Worm (Caenorhabditis elegans) whole organism, L1 larva: ENCODE results near the gene C14F11.4.

ENCODE experiments used
- C34B4.2 ChIP-seq: sonication (generic microtip); optimal IDR thresholded peaks from 2 replicates; lab custom pipeline; 2017; ENCODE audit warnings: mild to moderate bottlenecking, missing genetic modification characterization, missing compliant biosample characterization
- F16B12.6 ChIP-seq: fragments of 150-350 bp; optimal IDR thresholded peaks from 2 replicates; lab custom pipeline; 2014; ENCODE audit warnings: missing biosample characterization, missing genetic modification characterization
- aha-1 ChIP-seq: fragments of 150-350 bp; optimal IDR thresholded peaks from 2 replicates; lab custom pipeline; 2014; ENCODE audit warnings: missing biosample characterization, missing genetic modification characterization
- alr-1 ChIP-seq: fragments of 200-800 bp; sonication (Bioruptor generic); optimal IDR thresholded peaks from 2 replicates; lab custom pipeline; 2018; ENCODE audit warnings: borderline replicate concordance, mild to moderate bottlenecking, missing genetic modification characterization, missing compliant biosample characterization
- aly-2 ChIP-seq: fragments of 150-350 bp; optimal IDR thresholded peaks from 2 replicates; lab custom pipeline; 2014; ENCODE audit warnings: missing biosample characterization, missing genetic modification characterization
- blmp-1 ChIP-seq: fragments of 150-350 bp; optimal IDR thresholded peaks from 2 replicates; lab custom pipeline; 2014; ENCODE audit warnings: missing biosample characterization, missing genetic modification characterization
- ceh-88 ChIP-seq: fragments of 200-800 bp; sonication (Bioruptor generic); IDR thresholded peaks from 2 replicates; pipeline ENCODE4 v1.3.6; 2022; ENCODE audit warnings: missing genetic modification characterization, missing compliant biosample characterization
- ceh-90 ChIP-seq: sonication (generic microtip); optimal IDR thresholded peaks from 2 replicates; lab custom pipeline; 2016; ENCODE audit warnings: missing genetic modification characterization, missing compliant biosample characterization
- ces-1 ChIP-seq: fragments of 150-350 bp; optimal IDR thresholded peaks from 2 replicates; lab custom pipeline; 2014; ENCODE audit warnings: missing biosample characterization, missing genetic modification reagents, missing genetic modification characterization
- efl-3 ChIP-seq: fragments of 200-800 bp; sonication (Bioruptor generic); optimal IDR thresholded peaks from 2 replicates; lab custom pipeline; 2018; ENCODE audit warnings: mild to moderate bottlenecking, missing genetic modification characterization, missing compliant biosample characterization
- egl-13 ChIP-seq: sonication (generic microtip); optimal IDR thresholded peaks from 2 replicates; lab custom pipeline; 2016; ENCODE audit warnings: missing genotype, missing genetic modification reagents, missing genetic modification characterization, missing compliant biosample characterization
- egl-27 ChIP-seq, 2 experiments: fragments of 150-350 bp in 1 of 2; sonication (generic microtip); optimal IDR thresholded peaks; 3 replicates each; lab custom pipeline; 2017 to 2018; ENCODE audit warnings: missing biosample characterization in 2 of 2, missing genetic modification characterization in 2 of 2, missing genetic modification reagents in 2 of 2
- elt-2 ChIP-seq: sonication (generic microtip); optimal IDR thresholded peaks from 2 replicates; lab custom pipeline; 2016; ENCODE audit warnings: missing genetic modification characterization, mild to moderate bottlenecking, inconsistent platforms, missing compliant biosample characterization, missing genetic modification reagents
- elt-3 ChIP-seq, 6 experiments: fragments of 150-350 bp in 1 of 6; sonication (generic microtip); optimal IDR thresholded peaks; 2 replicates each; lab custom pipeline; 2017 to 2018; ENCODE audit warnings: missing biosample characterization in 6 of 6, missing genetic modification characterization in 6 of 6, inconsistent platforms in 1 of 6
- fkh-10 ChIP-seq: sonication (generic microtip); optimal IDR thresholded peaks from 2 replicates; lab custom pipeline; 2017; ENCODE audit warnings: missing biosample characterization, missing genetic modification reagents, missing genetic modification characterization
- fkh-4 ChIP-seq: sonication (generic microtip); optimal IDR thresholded peaks from 2 replicates; lab custom pipeline; 2016; ENCODE audit warnings: missing compliant biosample characterization, missing genetic modification characterization, borderline replicate concordance
- fos-1 ChIP-seq: fragments of 150-350 bp; optimal IDR thresholded peaks from 2 replicates; lab custom pipeline; 2014; ENCODE audit warnings: missing biosample characterization, missing genetic modification characterization
- grh-1 ChIP-seq: fragments of 200-800 bp; sonication (Bioruptor generic); IDR thresholded peaks from 2 replicates; pipeline ENCODE4 v1.3.6; 2022; ENCODE audit warnings: missing genetic modification reagents, missing genetic modification characterization, missing compliant biosample characterization
- hlh-4 ChIP-seq: sonication (generic microtip); optimal IDR thresholded peaks from 2 replicates; lab custom pipeline; 2016; ENCODE audit warnings: mild to moderate bottlenecking, missing genetic modification characterization, missing compliant biosample characterization
- hpl-2 ChIP-seq: fragments of 150-350 bp; optimal IDR thresholded peaks from 2 replicates; lab custom pipeline; 2014; ENCODE audit warnings: missing biosample characterization, missing genetic modification reagents, missing genetic modification characterization
- irx-1 ChIP-seq: sonication (generic microtip); optimal IDR thresholded peaks from 2 replicates; lab custom pipeline; 2016; ENCODE audit warnings: missing genetic modification characterization, missing compliant biosample characterization
- jun-1 ChIP-seq: fragments of 150-350 bp; optimal IDR thresholded peaks from 2 replicates; lab custom pipeline; 2014; ENCODE audit warnings: missing biosample characterization, missing genetic modification reagents, missing genetic modification characterization
- lin-14 ChIP-seq: fragments of 200-800 bp; sonication (Bioruptor generic); optimal IDR thresholded peaks from 2 replicates; lab custom pipeline; 2018; ENCODE audit warnings: mild to moderate bottlenecking, missing genetic modification characterization, moderate library complexity, missing compliant biosample characterization
- lin-15B ChIP-seq: fragments of 150-350 bp; sonication (generic microtip); optimal IDR thresholded peaks from 3 replicates; lab custom pipeline; 2014; ENCODE audit warnings: missing biosample characterization, missing genetic modification characterization
- mab-9 ChIP-seq: fragments of 200-800 bp; sonication (Bioruptor generic); IDR thresholded peaks from 2 replicates; pipeline ENCODE4 v1.3.6; 2022; ENCODE audit warnings: missing genetic modification reagents, missing genetic modification characterization, missing compliant biosample characterization
- mdl-1 ChIP-seq, 2 experiments: fragments of 150-350 bp; optimal IDR thresholded peaks; 2 replicates each; lab custom pipeline; 2014 to 2017; ENCODE audit warnings: missing biosample characterization in 2 of 2, missing genetic modification characterization in 2 of 2, inconsistent platforms in 1 of 2
- mep-1 ChIP-seq: fragments of 150-350 bp; optimal IDR thresholded peaks from 2 replicates; lab custom pipeline; 2014; ENCODE audit warnings: missing biosample characterization, missing genetic modification characterization
- nhr-12 ChIP-seq: sonication (generic microtip); optimal IDR thresholded peaks from 2 replicates; lab custom pipeline; 2017; ENCODE audit warnings: missing biosample characterization, missing genetic modification characterization
- nhr-19 ChIP-seq: fragments of 200-800 bp; sonication (Bioruptor generic); conservative IDR thresholded peaks from 2 replicates; pipeline ENCODE4 v1.3.6; 2022; ENCODE audit warnings: missing genetic modification characterization, missing compliant biosample characterization
- nhr-20 ChIP-seq: sonication (generic microtip); optimal IDR thresholded peaks from 2 replicates; lab custom pipeline; 2016; ENCODE audit warnings: mild to moderate bottlenecking, missing genetic modification characterization, missing compliant biosample characterization
- nhr-47 ChIP-seq: sonication (generic microtip); optimal IDR thresholded peaks from 2 replicates; lab custom pipeline; 2016; ENCODE audit warnings: mild to moderate bottlenecking, missing genetic modification characterization, moderate library complexity, missing compliant biosample characterization
- nhr-76 ChIP-seq: sonication (generic microtip); optimal IDR thresholded peaks from 2 replicates; lab custom pipeline; 2017; ENCODE audit warnings: missing biosample characterization, missing genetic modification characterization
- nhr-84 ChIP-seq: sonication (generic microtip); optimal IDR thresholded peaks from 2 replicates; lab custom pipeline; 2017; ENCODE audit warnings: missing biosample characterization, missing genetic modification characterization
- nhr-90 ChIP-seq: sonication (generic microtip); optimal IDR thresholded peaks from 2 replicates; lab custom pipeline; 2016; ENCODE audit warnings: mild to moderate bottlenecking, missing genetic modification characterization, missing compliant biosample characterization; ENCODE audit not compliant: poor library complexity
- pax-3 ChIP-seq: fragments of 200-800 bp; sonication (Bioruptor generic); optimal IDR thresholded peaks from 2 replicates; lab custom pipeline; 2018; ENCODE audit warnings: mild to moderate bottlenecking, missing genetic modification characterization, moderate library complexity, missing compliant biosample characterization
- sptf-1 ChIP-seq: fragments of 150-350 bp; optimal IDR thresholded peaks from 2 replicates; lab custom pipeline; 2014; ENCODE audit warnings: missing biosample characterization, missing genetic modification characterization
- sup-37 ChIP-seq: fragments of 200-800 bp; sonication (Bioruptor generic); optimal IDR thresholded peaks from 2 replicates; lab custom pipeline; 2018; ENCODE audit warnings: mild to moderate bottlenecking, missing genetic modification characterization, missing compliant biosample characterization
- tbx-2 ChIP-seq: sonication (generic microtip); optimal IDR thresholded peaks from 2 replicates; lab custom pipeline; 2016; ENCODE audit warnings: missing genetic modification characterization, missing compliant biosample characterization
- unc-130 ChIP-seq: fragments of 150-350 bp; optimal IDR thresholded peaks from 2 replicates; lab custom pipeline; 2017; ENCODE audit warnings: missing biosample characterization, missing genetic modification characterization, inconsistent platforms
- unc-62 ChIP-seq: fragments of 150-350 bp; optimal IDR thresholded peaks from 2 replicates; lab custom pipeline; 2014; ENCODE audit warnings: missing biosample characterization, missing genetic modification reagents, missing genetic modification characterization
- unc-98 ChIP-seq: fragments of 200-800 bp; sonication (Bioruptor generic); IDR thresholded peaks from 2 replicates; pipeline ENCODE4 v1.3.6; 2022; ENCODE audit warnings: missing genetic modification characterization, missing compliant biosample characterization
- vab-15 ChIP-seq: sonication (generic microtip); optimal IDR thresholded peaks from 2 replicates; lab custom pipeline; 2017; ENCODE audit warnings: missing genotype, mild to moderate bottlenecking, missing genetic modification characterization, missing compliant biosample characterization
- xbp-1 ChIP-seq: sonication (generic microtip); optimal IDR thresholded peaks from 2 replicates; lab custom pipeline; 2016; ENCODE audit warnings: missing genetic modification characterization, missing compliant biosample characterization
- zag-1 ChIP-seq: fragments of 150-350 bp; optimal IDR thresholded peaks from 2 replicates; lab custom pipeline; 2014; ENCODE audit warnings: missing biosample characterization, missing genetic modification characterization
- ztf-11 ChIP-seq, 2 experiments: sonication (generic microtip); optimal IDR thresholded peaks; 2 replicates each; lab custom pipeline; 2016 to 2017; ENCODE audit warnings: missing genetic modification characterization in 2 of 2, missing biosample characterization in 1 of 2, missing compliant biosample characterization in 1 of 2
- ztf-4 ChIP-seq: fragments of 150-350 bp; optimal IDR thresholded peaks from 2 replicates; lab custom pipeline; 2014; ENCODE audit warnings: missing biosample characterization, missing genetic modification characterization

Gene C14F11.4

DNA sequence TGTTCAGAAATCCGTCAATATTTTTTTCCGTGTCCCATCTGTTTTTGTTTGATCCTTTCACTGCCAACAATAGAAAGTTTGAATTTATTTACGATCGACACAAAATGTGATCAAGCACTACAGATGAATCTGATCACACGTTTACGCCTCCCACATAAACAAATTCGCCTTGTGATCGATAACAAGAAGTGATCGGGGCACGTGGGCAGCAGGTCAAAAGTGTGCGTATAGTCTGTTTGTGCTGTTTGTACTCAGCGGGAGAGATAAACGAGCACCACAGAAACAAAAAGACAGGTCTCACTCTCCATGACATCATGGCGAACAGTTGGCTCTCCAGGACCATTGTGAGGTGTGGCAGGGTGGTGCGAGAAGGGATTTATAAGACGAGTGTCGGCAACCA is 22.7 kb upstream of the C14F11.4 start (continued):
- peak; percentile 9 for TF ChIP-seq pax-3 (tag; lab: Kevin White, UChicago)
- TF ChIP-seq unc-130 (tag; lab: Kevin White, UChicago): peak; percentile 95
- peak; percentile 61 for TF ChIP-seq irx-1 (tag; lab: Kevin White, UChicago)
- no peak for TF ChIP-seq hpl-2 (GFP tag; lab: Kevin White, UChicago)
- peak; percentile 57 for TF ChIP-seq mep-1 (tag; lab: Kevin White, UChicago)
- no peak for TF ChIP-seq fkh-4 (tag; lab: Kevin White, UChicago)
- TF ChIP-seq nhr-20: peak; percentile 97

DNA sequence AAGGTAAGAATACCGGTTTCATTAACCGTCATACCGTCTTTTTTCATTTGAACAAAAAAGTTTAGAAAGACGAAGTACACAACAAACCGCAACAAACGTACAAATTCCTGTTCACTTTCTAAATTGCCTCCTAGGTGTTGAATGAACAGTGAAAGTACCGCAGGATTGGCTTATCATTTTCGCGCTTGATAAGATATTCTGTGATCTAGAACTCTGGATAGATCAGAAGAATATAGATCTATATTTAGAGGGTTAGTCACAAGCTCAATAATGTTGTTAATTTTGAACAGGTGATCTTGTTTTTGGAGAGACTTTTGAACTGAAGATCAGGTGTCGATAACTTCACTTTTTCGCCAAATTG is 21.8 kb upstream of the C14F11.4 start:
- peak; percentile 31 for TF ChIP-seq C34B4.2 (tag; lab: Kevin White, UChicago)
- no peak for TF ChIP-seq lin-15B
- TF ChIP-seq fos-1 (tag; lab: Kevin White, UChicago): no peak
- TF ChIP-seq nhr-84 (tag; lab: Kevin White, UChicago): no peak
- no peak for TF ChIP-seq jun-1 (tag; lab: Kevin White, UChicago)
- no peak for TF ChIP-seq unc-62 (GFP tag; lab: Kevin White, UChicago)
- peak; percentile 94 for TF ChIP-seq blmp-1 (tag; lab: Kevin White, UChicago)
- no peak for TF ChIP-seq zag-1 (tag; lab: Kevin White, UChicago)
- TF ChIP-seq xbp-1 (tag; lab: Kevin White, UChicago): no peak
- TF ChIP-seq elt-3 (tag; optimal IDR thresholded peaks at IDR 0.05; lab: Kevin White, UChicago): peak in 2 of 6 experiments; percentile 29 to 62

DNA sequence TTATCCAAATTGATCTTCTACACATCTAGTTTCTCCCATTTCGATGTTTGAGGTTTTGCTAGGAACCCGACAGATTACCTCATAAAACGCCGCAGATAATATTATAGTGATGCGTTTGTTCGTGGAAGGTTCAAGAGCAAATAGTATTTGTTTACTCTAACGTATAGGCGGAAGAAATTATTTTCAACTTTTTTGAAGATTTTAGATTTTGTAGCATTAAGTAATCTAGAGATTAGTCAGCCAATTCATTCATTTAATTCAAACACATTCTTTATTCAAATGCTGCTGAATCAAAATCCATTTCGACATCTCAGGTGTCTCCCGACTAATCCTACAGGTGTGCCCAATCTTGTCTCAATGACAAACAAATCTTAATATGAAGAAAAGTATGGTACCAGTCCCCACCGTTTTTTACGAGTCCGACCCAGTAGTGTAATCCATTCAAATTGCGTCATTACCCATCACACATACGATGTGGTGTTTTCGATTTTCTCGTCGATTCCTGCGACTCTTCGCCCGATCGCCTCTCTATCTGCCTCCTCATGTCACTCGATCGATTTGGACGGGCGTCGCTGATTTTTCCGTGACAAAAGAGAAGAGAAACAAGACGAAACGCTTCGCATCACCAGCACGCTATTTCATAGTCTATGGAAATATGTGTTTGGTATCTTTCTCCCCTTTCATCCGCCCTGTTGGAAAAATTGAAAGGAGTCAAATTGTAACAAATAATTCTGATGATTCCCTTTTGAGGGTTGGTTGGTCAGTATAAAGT is 21.2 kb upstream of the C14F11.4 start:
- peak; percentile 57 for TF ChIP-seq nhr-90 (tag; lab: Kevin White, UChicago)
- no peak for TF ChIP-seq aha-1 (tag; lab: Kevin White, UChicago)
- TF ChIP-seq ceh-90 (tag; lab: Kevin White, UChicago): no peak
- TF ChIP-seq ztf-11 (tag; optimal IDR thresholded peaks at IDR 0.05; lab: Kevin White, UChicago): no peak
- TF ChIP-seq elt-3 (tag; optimal IDR thresholded peaks at IDR 0.05; lab: Kevin White, UChicago): peak in 1 of 6 experiments; percentile 54
- TF ChIP-seq ztf-4 (tag; lab: Kevin White, UChicago): peak; percentile 63
- peak; percentile 53 for TF ChIP-seq nhr-19 (GFP tag; lab: Robert Waterston, UW)
- TF ChIP-seq unc-130 (tag; lab: Kevin White, UChicago): peak; percentile 85
- TF ChIP-seq tbx-2 (tag; lab: Kevin White, UChicago): peak; percentile 45
- peak; percentile 14 for TF ChIP-seq sup-37 (GFP tag; lab: Kevin White, UChicago)
- TF ChIP-seq vab-15 (tag; lab: Kevin White, UChicago): no peak
- TF ChIP-seq jun-1 (tag; lab: Kevin White, UChicago): peak; percentile 73
- peak; percentile 42 for TF ChIP-seq nhr-47 (tag; lab: Kevin White, UChicago)
- TF ChIP-seq hpl-2 (GFP tag; lab: Kevin White, UChicago): no peak
- TF ChIP-seq mep-1 (tag; lab: Kevin White, UChicago): peak; percentile 69
- TF ChIP-seq grh-1 (GFP tag; lab: Robert Waterston, UW): peak; percentile 5; the same call in 1 of the 2 replicates
- no peak for TF ChIP-seq sptf-1
- TF ChIP-seq F16B12.6 (tag; lab: Kevin White, UChicago): no peak
- no peak for TF ChIP-seq zag-1 (tag; lab: Kevin White, UChicago)
- no peak for TF ChIP-seq alr-1 (tag; lab: Kevin White, UChicago)
- no peak for TF ChIP-seq nhr-12 (tag; lab: Kevin White, UChicago)
- peak; percentile 31 for TF ChIP-seq efl-3 (GFP tag; lab: Kevin White, UChicago)
- TF ChIP-seq hlh-4 (tag; lab: Kevin White, UChicago): no peak
- no peak for TF ChIP-seq irx-1 (tag; lab: Kevin White, UChicago)
- no peak for TF ChIP-seq lin-15B
- TF ChIP-seq lin-14 (GFP tag; lab: Kevin White, UChicago): peak; percentile 83
- TF ChIP-seq ceh-88: peak; percentile 57; the same call in 1 of the 2 replicates
- no peak for TF ChIP-seq egl-13 (tag; lab: Kevin White, UChicago)
- TF ChIP-seq mab-9 (GFP tag; lab: Robert Waterston, UW): no peak
- no peak for TF ChIP-seq fkh-10 (GFP tag; lab: Kevin White, UChicago)
- TF ChIP-seq mdl-1 (tag; optimal IDR thresholded peaks at IDR 0.05; lab: Kevin White, UChicago): peak in 1 of 2 experiments; percentile 75
- TF ChIP-seq egl-27 (tag; optimal IDR thresholded peaks at IDR 0.05; lab: Kevin White, UChicago): no peak
- TF ChIP-seq ces-1: no peak
- TF ChIP-seq nhr-76 (tag; lab: Kevin White, UChicago): no peak
- no peak for TF ChIP-seq fkh-4 (tag; lab: Kevin White, UChicago)
- TF ChIP-seq unc-98 (GFP tag; lab: Robert Waterston, UW): no peak
- no peak for TF ChIP-seq aly-2 (tag; lab: Kevin White, UChicago)
- peak; percentile 43 for TF ChIP-seq elt-2 (tag; lab: Kevin White, UChicago)
